Worm (Caenorhabditis elegans) whole organism, mixed stage, embryonic: ENCODE measurements around the gene erp-44.3.

ENCODE experiments used
- ceh-43 ChIP-seq: fragments of 200-800 bp; sonication (Bioruptor generic); optimal IDR thresholded peaks from 2 replicates; lab custom pipeline; 2018; ENCODE audit warnings: mild to moderate bottlenecking, missing genetic modification characterization, moderate library complexity, missing compliant biosample characterization
- elt-3 ChIP-seq: fragments of 150-350 bp; optimal IDR thresholded peaks from 2 replicates; lab custom pipeline; 2014; ENCODE audit warnings: missing biosample characterization, missing genetic modification characterization
- unc-62 ChIP-seq: fragments of 150-350 bp; optimal IDR thresholded peaks from 2 replicates; lab custom pipeline; 2014; ENCODE audit warnings: missing biosample characterization, missing genetic modification reagents, missing genetic modification characterization
- zip-8 ChIP-seq: fragments of 150-350 bp; optimal IDR thresholded peaks from 2 replicates; lab custom pipeline; 2014; ENCODE audit warnings: missing biosample characterization, missing genetic modification characterization

ce11 chrIV:8099601-8100000 is 22.8 kb upstream of the erp-44.3 start, which contains the start of gene Y42H9AR.2:
- no peak for TF ChIP-seq ceh-43
- TF ChIP-seq zip-8, result no peak
- TF ChIP-seq elt-3, result no peak
- TF ChIP-seq unc-62 (GFP tag; lab: Kevin White, UChicago), result no peak
